Worm (Caenorhabditis elegans) whole organism, late embryonic: Measurements from ENCODE around the gene R05G6.1.

ENCODE experiments used
- C08G9.2 ChIP-seq: sonication (generic microtip); optimal IDR thresholded peaks from 2 replicates; lab custom pipeline; 2016; ENCODE audit warnings: mild to moderate bottlenecking, missing genetic modification characterization, moderate library complexity, missing compliant biosample characterization
- C38D4.7 ChIP-seq: fragments of 200-800 bp; sonication (Bioruptor generic); optimal IDR thresholded peaks from 2 replicates; lab custom pipeline; 2018; ENCODE audit warnings: mild to moderate bottlenecking, missing genetic modification characterization, moderate library complexity, missing compliant biosample characterization
- F13H6.1 ChIP-seq: sonication (generic microtip); optimal IDR thresholded peaks from 2 replicates; lab custom pipeline; 2016; ENCODE audit warnings: missing genetic modification characterization, missing compliant biosample characterization
- K09A11.1 ChIP-seq: sonication (generic microtip); optimal IDR thresholded peaks from 2 replicates; lab custom pipeline; 2017; ENCODE audit warnings: antibody characterized with exemption, mild to moderate bottlenecking, missing genetic modification characterization, missing compliant biosample characterization; ENCODE audit not compliant: insufficient read depth
- T23F11.4 ChIP-seq: fragments of 200-800 bp; sonication (Bioruptor generic); optimal IDR thresholded peaks from 2 replicates; lab custom pipeline; 2018; ENCODE audit warnings: mild to moderate bottlenecking, missing genetic modification characterization, missing compliant biosample characterization
- Y22D7AL.16 ChIP-seq: sonication (generic microtip); optimal IDR thresholded peaks from 2 replicates; lab custom pipeline; 2016; ENCODE audit warnings: missing genetic modification characterization, missing compliant biosample characterization
- ahr-1 ChIP-seq: sonication (generic microtip); optimal IDR thresholded peaks from 2 replicates; lab custom pipeline; 2016; ENCODE audit warnings: missing genetic modification characterization, missing compliant biosample characterization
- ceh-14 ChIP-seq: sonication (generic microtip); optimal IDR thresholded peaks from 2 replicates; lab custom pipeline; 2016; ENCODE audit warnings: missing genotype, missing genetic modification characterization, missing compliant biosample characterization
- ceh-19 ChIP-seq: fragments of 200-800 bp; sonication (Bioruptor generic); optimal IDR thresholded peaks from 2 replicates; lab custom pipeline; 2018; ENCODE audit warnings: mild to moderate bottlenecking, missing genetic modification characterization, missing compliant biosample characterization
- ceh-22 ChIP-seq: sonication (generic microtip); optimal IDR thresholded peaks from 2 replicates; lab custom pipeline; 2017; ENCODE audit warnings: missing biosample characterization, missing genetic modification characterization
- ceh-24 ChIP-seq: sonication (generic microtip); optimal IDR thresholded peaks from 2 replicates; lab custom pipeline; 2016; ENCODE audit warnings: mild to moderate bottlenecking, missing genetic modification characterization, missing compliant biosample characterization
- ceh-30 ChIP-seq: fragments of 150-350 bp; optimal IDR thresholded peaks from 2 replicates; lab custom pipeline; 2014; ENCODE audit warnings: missing biosample characterization, missing genetic modification characterization
- ceh-31 ChIP-seq: sonication (generic microtip); optimal IDR thresholded peaks from 2 replicates; lab custom pipeline; 2016; ENCODE audit warnings: missing genetic modification characterization, missing compliant biosample characterization
- ceh-48 ChIP-seq: sonication (generic microtip); optimal IDR thresholded peaks from 2 replicates; lab custom pipeline; 2016; ENCODE audit warnings: missing genetic modification characterization, inconsistent platforms, missing compliant biosample characterization
- ceh-6 ChIP-seq: fragments of 200-800 bp; sonication (Bioruptor generic); optimal IDR thresholded peaks from 2 replicates; lab custom pipeline; 2018; ENCODE audit warnings: mild to moderate bottlenecking, missing genetic modification characterization, missing compliant biosample characterization
- ceh-9 ChIP-seq: sonication (generic microtip); optimal IDR thresholded peaks from 2 replicates; lab custom pipeline; 2016; ENCODE audit warnings: mild to moderate bottlenecking, missing genetic modification characterization, inconsistent platforms, missing compliant biosample characterization
- che-1 ChIP-seq: sonication (generic microtip); optimal IDR thresholded peaks from 2 replicates; lab custom pipeline; 2016; ENCODE audit warnings: mild to moderate bottlenecking, missing genetic modification characterization, missing compliant biosample characterization
- dve-1 ChIP-seq: sonication (generic microtip); optimal IDR thresholded peaks from 2 replicates; lab custom pipeline; 2017; ENCODE audit warnings: antibody characterized with exemption, mild to moderate bottlenecking, missing genetic modification characterization, missing compliant biosample characterization
- elt-2 ChIP-seq: sonication (generic microtip); optimal IDR thresholded peaks from 2 replicates; lab custom pipeline; 2016; ENCODE audit warnings: missing genetic modification reagents, missing genetic modification characterization, missing compliant biosample characterization
- elt-4 ChIP-seq: sonication (generic microtip); optimal IDR thresholded peaks from 2 replicates; lab custom pipeline; 2016; ENCODE audit warnings: missing genetic modification characterization, missing compliant biosample characterization
- ets-4 ChIP-seq: sonication (generic microtip); optimal IDR thresholded peaks from 2 replicates; lab custom pipeline; 2016; ENCODE audit warnings: missing genetic modification characterization, missing compliant biosample characterization
- eyg-1 ChIP-seq: sonication (generic microtip); optimal IDR thresholded peaks from 2 replicates; lab custom pipeline; 2016; ENCODE audit warnings: missing genotype, missing genetic modification characterization, missing compliant biosample characterization
- fax-1 ChIP-seq: sonication (generic microtip); optimal IDR thresholded peaks from 2 replicates; lab custom pipeline; 2016; ENCODE audit warnings: missing genotype, missing genetic modification characterization, missing compliant biosample characterization
- fkh-10 ChIP-seq: fragments of 150-350 bp; optimal IDR thresholded peaks from 2 replicates; lab custom pipeline; 2014; ENCODE audit warnings: missing biosample characterization, missing genetic modification reagents, missing genetic modification characterization
- fkh-6 ChIP-seq: sonication (generic microtip); optimal IDR thresholded peaks from 2 replicates; lab custom pipeline; 2016; ENCODE audit warnings: missing genetic modification characterization, missing compliant biosample characterization
- gmeb-2 ChIP-seq: sonication (generic microtip); optimal IDR thresholded peaks from 2 replicates; lab custom pipeline; 2016; ENCODE audit warnings: missing genetic modification characterization, inconsistent platforms, missing compliant biosample characterization
- hlh-13 ChIP-seq: fragments of 200-800 bp; sonication (Bioruptor generic); optimal IDR thresholded peaks from 2 replicates; lab custom pipeline; 2018; ENCODE audit warnings: mild to moderate bottlenecking, missing genetic modification characterization, missing compliant biosample characterization
- hlh-15 ChIP-seq: sonication (generic microtip); optimal IDR thresholded peaks from 2 replicates; lab custom pipeline; 2016; ENCODE audit warnings: missing genetic modification characterization, missing compliant biosample characterization
- hlh-8 ChIP-seq: sonication (generic microtip); optimal IDR thresholded peaks from 2 replicates; lab custom pipeline; 2016; ENCODE audit warnings: missing genotype, missing genetic modification characterization, missing compliant biosample characterization
- lim-6 ChIP-seq: sonication (generic microtip); optimal IDR thresholded peaks from 2 replicates; lab custom pipeline; 2016; ENCODE audit warnings: missing genetic modification characterization, missing compliant biosample characterization
- lin-11 ChIP-seq: fragments of 200-800 bp; sonication (Bioruptor generic); optimal IDR thresholded peaks from 2 replicates; lab custom pipeline; 2018; ENCODE audit warnings: mild to moderate bottlenecking, missing genetic modification characterization, missing compliant biosample characterization
- madf-2 ChIP-seq: sonication (generic microtip); optimal IDR thresholded peaks from 2 replicates; lab custom pipeline; 2017; ENCODE audit warnings: missing genetic modification characterization, missing compliant biosample characterization
- mec-3 ChIP-seq: sonication (generic microtip); optimal IDR thresholded peaks from 2 replicates; lab custom pipeline; 2016; ENCODE audit warnings: borderline replicate concordance, missing genetic modification characterization, missing compliant biosample characterization
- nhr-232 ChIP-seq: sonication (generic microtip); optimal IDR thresholded peaks from 2 replicates; lab custom pipeline; 2016; ENCODE audit warnings: missing genetic modification characterization, missing compliant biosample characterization
- npax-4 ChIP-seq: sonication (generic microtip); optimal IDR thresholded peaks from 2 replicates; lab custom pipeline; 2016; ENCODE audit warnings: missing genetic modification characterization, missing compliant biosample characterization
- pag-3 ChIP-seq: sonication (generic microtip); optimal IDR thresholded peaks from 2 replicates; lab custom pipeline; 2016; ENCODE audit warnings: missing compliant biosample characterization, missing genetic modification characterization, borderline replicate concordance
- pat-9 ChIP-seq: fragments of 200-800 bp; sonication (Bioruptor generic); optimal IDR thresholded peaks from 2 replicates; lab custom pipeline; 2018; ENCODE audit warnings: mild to moderate bottlenecking, missing genetic modification characterization, moderate library complexity, missing compliant biosample characterization
- pha-2 ChIP-seq: sonication (generic microtip); optimal IDR thresholded peaks from 2 replicates; lab custom pipeline; 2017; ENCODE audit warnings: mild to moderate bottlenecking, missing genetic modification characterization, missing compliant biosample characterization
- pqm-1 ChIP-seq: sonication (generic microtip); optimal IDR thresholded peaks from 2 replicates; lab custom pipeline; 2016; ENCODE audit warnings: missing genetic modification characterization, missing compliant biosample characterization
- ref-2 ChIP-seq: sonication (generic microtip); optimal IDR thresholded peaks from 2 replicates; lab custom pipeline; 2016; ENCODE audit warnings: missing genetic modification characterization, missing compliant biosample characterization
- rnt-1 ChIP-seq: sonication (generic microtip); optimal IDR thresholded peaks from 2 replicates; lab custom pipeline; 2016; ENCODE audit warnings: missing genetic modification characterization, missing compliant biosample characterization
- sdc-2 ChIP-seq: sonication (generic microtip); optimal IDR thresholded peaks from 2 replicates; lab custom pipeline; 2016; ENCODE audit warnings: missing genotype, missing genetic modification characterization, missing compliant biosample characterization
- sox-4 ChIP-seq: sonication (generic microtip); optimal IDR thresholded peaks from 2 replicates; lab custom pipeline; 2017; ENCODE audit warnings: mild to moderate bottlenecking, missing genetic modification characterization, inconsistent platforms, missing compliant biosample characterization
- syd-9 ChIP-seq: sonication (generic microtip); optimal IDR thresholded peaks from 2 replicates; lab custom pipeline; 2016; ENCODE audit warnings: mild to moderate bottlenecking, missing genetic modification characterization, moderate library complexity, missing compliant biosample characterization
- tbx-2 ChIP-seq: sonication (generic microtip); optimal IDR thresholded peaks from 2 replicates; lab custom pipeline; 2016; ENCODE audit warnings: missing genetic modification characterization, missing compliant biosample characterization
- ttx-3 ChIP-seq: sonication (generic microtip); optimal IDR thresholded peaks from 2 replicates; lab custom pipeline; 2016; ENCODE audit warnings: missing genetic modification reagents, missing genetic modification characterization, missing compliant biosample characterization
- unc-42 ChIP-seq: sonication (generic microtip); optimal IDR thresholded peaks from 2 replicates; lab custom pipeline; 2016; ENCODE audit warnings: missing genotype, missing genetic modification characterization, missing compliant biosample characterization
- unc-55 ChIP-seq: sonication (generic microtip); optimal IDR thresholded peaks from 2 replicates; lab custom pipeline; 2017; ENCODE audit warnings: missing biosample characterization, missing genetic modification reagents, missing genetic modification characterization
- zip-5 ChIP-seq: sonication (generic microtip); optimal IDR thresholded peaks from 2 replicates; lab custom pipeline; 2016; ENCODE audit warnings: missing genetic modification characterization, missing compliant biosample characterization
- ztf-16 ChIP-seq: sonication (generic microtip); optimal IDR thresholded peaks from 2 replicates; lab custom pipeline; 2017; ENCODE audit warnings: missing genetic modification characterization, missing compliant biosample characterization

R05G6.1 gene

DNA sequence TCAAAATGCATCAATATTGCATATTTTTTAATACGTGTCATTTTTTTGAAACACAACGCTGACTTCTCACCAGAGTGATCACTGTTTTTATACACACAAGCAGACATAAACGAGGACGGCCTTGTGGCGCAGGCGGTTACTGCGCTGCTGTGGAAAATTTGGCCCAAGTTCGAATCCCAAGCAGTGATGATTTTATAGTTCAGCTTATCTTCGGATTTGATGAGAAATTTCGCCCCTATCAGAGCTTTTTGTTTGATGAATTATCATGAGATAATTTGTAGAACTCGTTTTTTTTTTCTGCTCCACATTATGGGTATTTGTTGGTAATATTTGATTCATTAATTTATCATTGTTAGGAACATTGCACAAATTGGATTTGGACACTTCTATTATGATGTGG lies 41.5 kb downstream of the R05G6.1 start (continued):
- peak; percentile 86 for TF ChIP-seq ceh-31
- peak; percentile 96 for TF ChIP-seq madf-2
- TF ChIP-seq ceh-9 = peak; percentile 88
- peak; percentile 72 for TF ChIP-seq zip-5
- TF ChIP-seq ceh-24 (tag; lab: Kevin White, UChicago) = peak; percentile 94
- TF ChIP-seq Y22D7AL.16 (tag; lab: Kevin White, UChicago) = peak; percentile 93
- peak; percentile 91 for TF ChIP-seq ahr-1
- peak; percentile 94 for TF ChIP-seq rnt-1 (tag; lab: Kevin White, UChicago)
- peak; percentile 94 for TF ChIP-seq ceh-19 (GFP tag; lab: Kevin White, UChicago)
- peak; percentile 64 for TF ChIP-seq ets-4 (tag; lab: Kevin White, UChicago)
- peak; percentile 90 for TF ChIP-seq lim-6 (tag; lab: Kevin White, UChicago)
- peak; percentile 96 for TF ChIP-seq syd-9 (tag; lab: Kevin White, UChicago)
- TF ChIP-seq gmeb-2 (tag; lab: Kevin White, UChicago) = peak; percentile 96
- TF ChIP-seq mec-3 (tag; lab: Kevin White, UChicago) = peak; percentile 77
- peak; percentile 84 for TF ChIP-seq pag-3
- peak; percentile 97 for TF ChIP-seq ceh-6 (GFP tag; lab: Kevin White, UChicago)
- peak; percentile 93 for TF ChIP-seq hlh-15
- TF ChIP-seq ztf-16 (tag; lab: Kevin White, UChicago) = peak; percentile 97
- TF ChIP-seq C08G9.2 (tag; lab: Kevin White, UChicago) = peak; percentile 92
- TF ChIP-seq sdc-2 = peak; percentile 87
- no peak for TF ChIP-seq elt-4 (tag; lab: Kevin White, UChicago)
- TF ChIP-seq ceh-14 (tag; lab: Kevin White, UChicago) = peak; percentile 95
- TF ChIP-seq nhr-232 (tag; lab: Kevin White, UChicago) = peak; percentile 92
- peak; percentile 93 for TF ChIP-seq ref-2
- no peak for TF ChIP-seq unc-55 (GFP tag; lab: Kevin White, UChicago)
- TF ChIP-seq ceh-48 (tag; lab: Kevin White, UChicago) = peak; percentile 91
- TF ChIP-seq npax-4 (tag; lab: Kevin White, UChicago) = peak; percentile 94
- TF ChIP-seq ceh-22 = peak; percentile 40
- peak; percentile 89 for TF ChIP-seq lin-11 (tag; lab: Kevin White, UChicago)
- TF ChIP-seq fkh-6 (tag; lab: Kevin White, UChicago) = peak; percentile 95
- peak; percentile 96 for TF ChIP-seq hlh-13 (GFP tag; lab: Kevin White, UChicago)
- TF ChIP-seq ttx-3 = peak; percentile 92
- peak; percentile 72 for TF ChIP-seq unc-42 (tag; lab: Kevin White, UChicago)
- TF ChIP-seq pha-2 (tag; lab: Kevin White, UChicago) = peak; percentile 94
- peak; percentile 96 for TF ChIP-seq pqm-1 (tag; lab: Kevin White, UChicago)
- TF ChIP-seq elt-2 (tag; lab: Kevin White, UChicago) = peak; percentile 98

DNA sequence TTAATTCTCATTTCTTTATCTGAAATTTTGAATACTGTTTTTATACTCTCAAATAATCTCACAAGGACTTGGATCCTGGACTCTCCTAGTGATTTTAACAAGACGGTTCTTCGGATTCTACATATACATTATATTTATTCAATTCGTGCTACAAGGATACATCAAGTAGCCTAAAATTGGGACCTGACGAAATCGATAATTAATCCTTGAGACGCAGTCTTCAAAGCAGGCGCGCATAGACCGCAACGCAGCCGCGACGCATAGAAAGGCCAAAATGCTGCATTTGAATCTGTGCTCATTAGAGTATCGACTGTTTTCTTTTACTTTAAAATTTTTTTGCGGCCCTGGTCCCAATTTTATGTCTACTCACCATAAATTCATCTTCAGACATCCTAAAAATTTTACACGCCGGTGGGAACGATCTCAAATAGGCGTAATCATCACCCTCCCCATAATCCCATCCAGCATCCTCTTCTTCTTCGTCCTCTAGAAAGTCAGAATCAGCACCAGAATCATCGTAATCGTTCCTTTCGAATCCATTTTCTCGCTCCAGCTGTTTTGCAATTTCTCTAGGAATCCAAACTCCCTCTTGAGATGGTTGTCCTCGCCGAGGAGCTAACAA lies 42.8 kb downstream of the R05G6.1 start, which contains the start of gene cec-4:
Gene cec-4, plus strand, starts transcription at position 572 of the 622 bp plus-strand sequence.
- TF ChIP-seq npax-4 (tag; lab: Kevin White, UChicago) = no peak
- TF ChIP-seq C38D4.7 (GFP tag; lab: Kevin White, UChicago) = no peak
- TF ChIP-seq ceh-48 (tag; lab: Kevin White, UChicago) = peak; percentile 20
- no peak for TF ChIP-seq ceh-30
- TF ChIP-seq fkh-10 (GFP tag; lab: Kevin White, UChicago) = no peak
- no peak for TF ChIP-seq che-1

DNA sequence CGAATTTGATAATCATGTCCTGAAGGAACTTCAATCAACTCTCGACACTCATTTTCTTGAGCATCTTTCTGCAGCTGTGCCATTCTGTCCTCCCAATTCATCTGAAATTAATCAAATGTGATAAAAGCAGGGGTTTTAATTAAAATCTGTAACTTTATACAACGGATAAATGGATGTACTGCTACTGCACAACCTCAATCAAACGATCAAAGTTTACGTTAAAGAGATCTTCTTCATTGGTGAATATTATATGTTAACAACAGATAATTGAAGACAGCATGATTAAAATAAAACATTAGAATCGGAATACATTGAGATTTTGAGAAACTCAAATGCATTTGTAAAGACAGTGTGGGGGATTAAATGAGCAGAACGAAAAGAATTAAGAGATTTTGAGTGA lies 45.8 kb downstream of the R05G6.1 start, which contains the start of gene F32E10.5:
Gene F32E10.5, minus strand, starts transcription at position 101 of the 400 bp plus-strand sequence.
- TF ChIP-seq F13H6.1 (tag; lab: Kevin White, UChicago) (no peak), elt-4 (tag; lab: Kevin White, UChicago) (no peak), sox-4 (tag; lab: Kevin White, UChicago) (no peak), lin-11 (tag; lab: Kevin White, UChicago) (no peak), gmeb-2 (tag; lab: Kevin White, UChicago) (no peak), che-1 (no peak), pat-9 (no peak), dve-1 (no peak), fax-1 (tag; lab: Kevin White, UChicago) (no peak), ttx-3 (no peak), ceh-48 (tag; lab: Kevin White, UChicago) (no peak), eyg-1 (tag; lab: Kevin White, UChicago) (no peak), C38D4.7 (GFP tag; lab: Kevin White, UChicago) (no peak), nhr-232 (tag; lab: Kevin White, UChicago) (no peak), T23F11.4 (GFP tag; lab: Kevin White, UChicago) (no peak), K09A11.1 (tag; lab: Kevin White, UChicago) (no peak), tbx-2 (tag; lab: Kevin White, UChicago) (no peak), hlh-8 (no peak)
